Fruit fly (Drosophila melanogaster) whole organism, pupa: Measurements from ENCODE around the gene Argl.

Source experiments
- CG10348 ChIP-seq: fragments of 200-800 bp; sonication (Bioruptor generic); IDR thresholded peaks from 2 replicates; pipeline ENCODE4 v1.3.6; 2022; ENCODE audit warnings: missing biosample characterization, missing genetic modification characterization
- CG12605 ChIP-seq: fragments of 200-800 bp; sonication (Bioruptor generic); IDR thresholded peaks from 2 replicates; pipeline ENCODE4 v1.3.6; 2022; ENCODE audit warnings: missing biosample characterization, missing genetic modification characterization
- CG13204 ChIP-seq: fragments of 200-800 bp; sonication (Bioruptor generic); optimal IDR thresholded peaks from 2 replicates; lab custom pipeline; 2018; ENCODE audit warnings: missing biosample characterization, mild to moderate bottlenecking, missing genetic modification characterization, moderate library complexity
- CG14655 ChIP-seq: fragments of 200-800 bp; sonication (Bioruptor generic); optimal IDR thresholded peaks from 3 replicates; lab custom pipeline; 2017; ENCODE audit warnings: mild to moderate bottlenecking, missing biosample characterization, missing genetic modification reagents, missing genetic modification characterization
- CG15710 ChIP-seq: fragments of 200-800 bp; sonication (Bioruptor generic); optimal IDR thresholded peaks from 2 replicates; lab custom pipeline; 2018; ENCODE audit warnings: missing biosample characterization, mild to moderate bottlenecking, missing genetic modification characterization, moderate library complexity
- CG17806 ChIP-seq: fragments of 200-800 bp; sonication (Bioruptor generic); optimal IDR thresholded peaks from 2 replicates; lab custom pipeline; 2018; ENCODE audit warnings: missing biosample characterization, mild to moderate bottlenecking, missing genetic modification characterization, moderate library complexity
- CG32121 ChIP-seq: fragments of 200-800 bp; sonication (Bioruptor generic); IDR thresholded peaks from 2 replicates; pipeline ENCODE4 v1.3.6; 2022; ENCODE audit warnings: missing biosample characterization, missing genetic modification characterization
- CG34367 ChIP-seq: fragments of 200-800 bp; sonication (Bioruptor generic); optimal IDR thresholded peaks from 2 replicates; lab custom pipeline; 2018; ENCODE audit warnings: missing biosample characterization, mild to moderate bottlenecking, missing genetic modification characterization
- CG4496 ChIP-seq: fragments of 200-800 bp; sonication (Bioruptor generic); IDR thresholded peaks from 3 replicates; pipeline ENCODE4 v1.3.6; 2022; ENCODE audit warnings: missing biosample characterization, missing genetic modification characterization
- CG8159 ChIP-seq: fragments of 200-800 bp; sonication (Bioruptor generic); optimal IDR thresholded peaks from 3 replicates; lab custom pipeline; 2018; ENCODE audit warnings: missing biosample characterization, mild to moderate bottlenecking, missing genetic modification characterization, moderate library complexity
- CG8301 ChIP-seq: fragments of 200-800 bp; sonication (Bioruptor generic); optimal IDR thresholded peaks from 2 replicates; lab custom pipeline; 2018; ENCODE audit warnings: missing biosample characterization, mild to moderate bottlenecking, missing genetic modification characterization
- CG9948 ChIP-seq: fragments of 200-800 bp; sonication (Bioruptor generic); optimal IDR thresholded peaks from 2 replicates; lab custom pipeline; 2018; ENCODE audit warnings: missing biosample characterization, mild to moderate bottlenecking, missing genetic modification characterization, moderate library complexity
- D1 ChIP-seq: fragments of 200-800 bp; sonication (Bioruptor generic); optimal IDR thresholded peaks from 2 replicates; lab custom pipeline; 2018; ENCODE audit warnings: missing biosample characterization, mild to moderate bottlenecking, missing genetic modification characterization, moderate library complexity
- EcR ChIP-seq: fragments of 200-800 bp; sonication (Bioruptor generic); optimal IDR thresholded peaks from 3 replicates; lab custom pipeline; 2019; ENCODE audit warnings: missing biosample characterization, missing genetic modification characterization, mild to moderate bottlenecking, moderate library complexity, missing genetic modification reagents
- Ets98B ChIP-seq: fragments of 200-800 bp; sonication (Bioruptor generic); IDR thresholded peaks from 2 replicates; pipeline ENCODE4 v1.3.6; 2022; ENCODE audit warnings: missing biosample characterization, missing genetic modification characterization
- Pif1A ChIP-seq: fragments of 200-800 bp; sonication (Bioruptor generic); optimal IDR thresholded peaks from 3 replicates; lab custom pipeline; 2016; ENCODE audit warnings: missing biosample characterization, missing genetic modification characterization
- Pif1B ChIP-seq: fragments of 200-800 bp; sonication (Bioruptor generic); optimal IDR thresholded peaks from 3 replicates; lab custom pipeline; 2016; ENCODE audit warnings: missing biosample characterization, missing genetic modification characterization
- Snoo ChIP-seq: fragments of 200-800 bp; sonication (Bioruptor generic); optimal IDR thresholded peaks from 3 replicates; lab custom pipeline; 2017; ENCODE audit warnings: missing biosample characterization, mild to moderate bottlenecking, missing genetic modification characterization, inconsistent platforms
- fd96Ca ChIP-seq: fragments of 200-800 bp; sonication (Bioruptor generic); IDR thresholded peaks from 3 replicates; pipeline ENCODE4 v1.3.6; 2022; ENCODE audit warnings: missing biosample characterization, missing genetic modification characterization
- gl ChIP-seq: fragments of 200-800 bp; sonication (Bioruptor generic); optimal IDR thresholded peaks from 2 replicates; lab custom pipeline; 2018; ENCODE audit warnings: missing biosample characterization, mild to moderate bottlenecking, missing genetic modification characterization
- rn ChIP-seq: fragments of 200-800 bp; sonication (Bioruptor generic); IDR thresholded peaks from 2 replicates; pipeline ENCODE4 v1.3.6; 2022; ENCODE audit warnings: missing biosample characterization, missing genetic modification characterization

The Argl gene

dm6 chr2L:8921934-8922333 lies 20.0 kb downstream of the Argl start:
- TF ChIP-seq CG8159 (tag; lab: Kevin White, UChicago) (peak; percentile 1), CG32121 (GFP tag; lab: Robert Waterston, UW) (peak; percentile 30; the same call in 1 of the 2 replicates), Ets98B (peak; percentile 24; the same call in 1 of the 2 replicates), EcR (no peak), CG9948 (no peak), CG4496 (GFP tag; lab: Robert Waterston, UW) (peak; percentile 46; the same call in 1 of the 3 replicates)

- peak; percentile 62; the same call in 1 of the 2 replicates for TF ChIP-seq CG32121 (GFP tag; lab: Robert Waterston, UW)
- peak; percentile 84 for TF ChIP-seq Pif1B
- peak; percentile 41 for TF ChIP-seq D1
- TF ChIP-seq CG10348 (GFP tag; lab: Robert Waterston, UW) = no peak
- peak; percentile 60 for TF ChIP-seq CG12605 (GFP tag; lab: Robert Waterston, UW)
- TF ChIP-seq CG13204 (GFP tag; lab: Kevin White, UChicago) = peak; percentile 33
- peak; percentile 68 for TF ChIP-seq Ets98B
- peak; percentile 78 for TF ChIP-seq CG34367 (tag; lab: Kevin White, UChicago)
- TF ChIP-seq CG14655 = peak; percentile 75
- TF ChIP-seq gl = peak; percentile 63
- TF ChIP-seq CG15710 = peak; percentile 76
- 0 out of 3 replicates have a peak, but pooled peaks have one; percentile 34 for TF ChIP-seq fd96Ca (GFP tag; lab: Robert Waterston, UW)
- TF ChIP-seq rn = peak; percentile 45; the same call in 1 of the 2 replicates
- peak; percentile 82 for TF ChIP-seq CG8159 (tag; lab: Kevin White, UChicago)
- TF ChIP-seq EcR = peak; percentile 51
- no peak for TF ChIP-seq Snoo
- peak; percentile 83 for TF ChIP-seq CG9948
- TF ChIP-seq Pif1A (GFP tag; lab: Kevin White, UChicago) = peak; percentile 33
- TF ChIP-seq CG17806 (tag; lab: Kevin White, UChicago) = peak; percentile 83
- TF ChIP-seq CG4496 (GFP tag; lab: Robert Waterston, UW) = peak; percentile 75
- peak; percentile 78 for TF ChIP-seq CG8301
Observed at dm6 chr2L:8920294-8920693, 21.6 kb downstream of the Argl start.

DNA sequence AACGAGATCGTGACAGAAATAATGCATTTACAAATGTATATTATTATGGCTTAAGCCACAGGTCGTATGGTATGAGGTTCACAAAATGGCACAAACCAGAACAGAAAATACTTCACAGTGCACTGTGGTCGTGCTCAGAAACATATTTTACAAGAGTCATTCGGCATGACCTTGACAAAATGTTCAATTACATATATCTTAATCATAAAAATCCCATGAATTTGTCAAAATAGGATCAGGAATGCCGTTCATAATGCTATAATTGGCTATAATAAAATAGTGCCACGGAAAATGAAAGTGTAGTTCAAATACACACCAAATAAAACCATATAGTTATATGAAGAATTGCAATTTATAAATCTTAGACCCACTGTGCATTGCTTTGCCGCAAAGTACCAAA lies 22.3 kb downstream of the Argl start:
- TF ChIP-seq EcR (no peak), Pif1B (peak; percentile 61), CG9948 (peak; percentile 71), Snoo (no peak), gl (peak; percentile 24), CG13204 (GFP tag; lab: Kevin White, UChicago) (no peak), CG8159 (tag; lab: Kevin White, UChicago) (peak; percentile 82), CG15710 (peak; percentile 69), CG4496 (GFP tag; lab: Robert Waterston, UW) (no peak), fd96Ca (GFP tag; lab: Robert Waterston, UW) (no peak), CG34367 (tag; lab: Kevin White, UChicago) (peak; percentile 69), rn (no peak), CG32121 (GFP tag; lab: Robert Waterston, UW) (peak; percentile 21; the same call in 1 of the 2 replicates), D1 (peak; percentile 55), Ets98B (peak; percentile 25; the same call in 1 of the 2 replicates), CG10348 (GFP tag; lab: Robert Waterston, UW) (no peak), CG12605 (GFP tag; lab: Robert Waterston, UW) (no peak), CG14655 (peak; percentile 81), CG17806 (tag; lab: Kevin White, UChicago) (peak; percentile 74), Pif1A (GFP tag; lab: Kevin White, UChicago) (peak; percentile 18), CG8301 (peak; percentile 82)
- TF ChIP-seq, all 21 proteins: peak for 13

- TF ChIP-seq EcR = no peak
- no peak for TF ChIP-seq Pif1B
- peak; percentile 87 for TF ChIP-seq CG13204 (GFP tag; lab: Kevin White, UChicago)
- no peak for TF ChIP-seq rn
- no peak for TF ChIP-seq CG32121 (GFP tag; lab: Robert Waterston, UW)
- TF ChIP-seq CG8301 = no peak
Observed at dm6 chr2L:8915709-8916108, 26.2 kb downstream of the Argl start.

DNA sequence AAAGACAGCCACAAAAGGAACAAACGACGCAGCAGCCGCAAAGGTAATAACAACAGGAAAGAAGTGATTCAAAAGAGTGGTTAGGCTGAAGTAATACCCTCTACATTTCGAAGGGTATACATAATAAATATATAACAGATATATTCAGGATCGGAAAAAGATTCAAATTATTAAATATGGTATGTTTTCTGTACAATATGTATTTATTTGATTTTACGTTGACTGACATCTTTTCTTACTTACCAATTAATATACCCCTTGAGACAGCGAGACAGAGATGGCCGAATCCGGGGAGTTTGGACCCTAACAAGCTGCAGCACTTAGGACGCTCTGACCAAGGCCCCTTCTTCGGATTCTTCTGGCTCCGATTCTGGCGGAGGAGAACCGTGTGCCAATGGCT lies 35.6 kb downstream of the Argl start:
- TF ChIP-seq CG17806 (tag; lab: Kevin White, UChicago) (peak; percentile 49), Pif1A (GFP tag; lab: Kevin White, UChicago) (no peak), D1 (no peak), Pif1B (no peak), CG4496 (GFP tag; lab: Robert Waterston, UW) (no peak), CG15710 (peak; percentile 23), CG8301 (no peak), CG32121 (GFP tag; lab: Robert Waterston, UW) (no peak), CG34367 (tag; lab: Kevin White, UChicago) (peak; percentile 26), EcR (no peak), Ets98B (no peak), CG14655 (peak; percentile 35), rn (no peak), CG8159 (tag; lab: Kevin White, UChicago) (peak; percentile 54), gl (no peak), CG13204 (GFP tag; lab: Kevin White, UChicago) (no peak), Snoo (peak; percentile 2), CG12605 (GFP tag; lab: Robert Waterston, UW) (no peak), fd96Ca (GFP tag; lab: Robert Waterston, UW) (no peak), CG9948 (peak; percentile 58), CG10348 (GFP tag; lab: Robert Waterston, UW) (no peak)

- TF ChIP-seq Snoo (no peak), gl (no peak), rn (no peak), CG10348 (GFP tag; lab: Robert Waterston, UW) (no peak), CG8301 (no peak), D1 (no peak)
Observed at dm6 chr2L:8901882-8902281, 40.0 kb downstream of the Argl start.
